Fruit fly (Drosophila melanogaster): ENCODE data around the gene CG2126.
A peak's percentile ranks its signal among the peaks of the same experiment; 100 is the strongest.

The CG2126 gene

DNA sequence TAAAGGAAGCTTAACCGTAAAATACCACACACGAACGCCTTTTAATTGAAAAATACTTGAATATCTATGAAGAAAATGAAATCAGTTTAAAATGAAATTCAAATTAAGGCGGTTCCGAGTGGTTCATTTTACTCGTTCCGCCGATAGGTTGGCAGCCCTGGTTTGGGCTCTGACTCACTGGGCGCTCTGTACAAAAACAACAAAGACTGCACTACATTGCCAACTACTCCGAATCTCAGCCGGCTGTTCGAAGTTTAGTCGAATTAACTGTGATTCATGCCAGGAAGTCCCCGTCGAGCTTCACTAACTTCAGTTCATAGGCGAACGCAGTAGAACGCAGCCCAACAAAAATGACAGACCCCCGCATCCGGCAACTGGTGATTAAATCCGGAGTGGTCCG, 33.2 kb downstream of the CG2126 start, which contains the start of gene Tbca (continued):
- TF ChIP-seq CG12104 (GFP tag; optimal IDR thresholded peaks at IDR 0.05): no peak
- no peak for TF ChIP-seq tup (GFP tag; optimal IDR thresholded peaks at IDR 0.05)
- no peak for TF ChIP-seq CG15269 (tag; optimal IDR thresholded peaks at IDR 0.05)
- TF ChIP-seq Bteb2 (GFP tag; optimal IDR thresholded peaks at IDR 0.05): no peak
- TF ChIP-seq Fer2 (tag; optimal IDR thresholded peaks at IDR 0.05): no peak
- TF ChIP-seq lmd (GFP tag; IDR thresholded peaks at IDR 0.05): no peak
- peak; percentile 84 for TF ChIP-seq CG7928 (GFP tag; optimal IDR thresholded peaks at IDR 0.05)
- TF ChIP-seq CG1647 (GFP tag; optimal IDR thresholded peaks at IDR 0.05): no peak
- TF ChIP-seq al (GFP tag; IDR thresholded peaks at IDR 0.05): no peak
- peak; percentile 34 for TF ChIP-seq trem (tag; optimal IDR thresholded peaks at IDR 0.05)
- no peak for TF ChIP-seq ara (GFP tag; IDR thresholded peaks at IDR 0.05)
- no peak for TF ChIP-seq CG13894 (tag; optimal IDR thresholded peaks at IDR 0.05)
- TF ChIP-seq Hand (GFP tag; optimal IDR thresholded peaks at IDR 0.05): no peak
- TF ChIP-seq CG1024 (GFP tag; IDR thresholded peaks at IDR 0.05): no peak
- no peak for TF ChIP-seq peb (GFP tag; IDR thresholded peaks at IDR 0.05)
- TF ChIP-seq btn (GFP tag; optimal IDR thresholded peaks at IDR 0.05): no peak
- no peak for TF ChIP-seq CG9876 (GFP tag; optimal IDR thresholded peaks at IDR 0.05)
- TF ChIP-seq CG16813 (GFP tag; IDR thresholded peaks at IDR 0.05; ENCODE audit: partially characterized antibody): peak; percentile 53; the same call in 2 of the 3 replicates
- no peak for TF ChIP-seq CG8765 (GFP tag; IDR thresholded peaks at IDR 0.05)
- no peak for TF ChIP-seq CG1792 (GFP tag; optimal IDR thresholded peaks at IDR 0.05)
- TF ChIP-seq exex (tag; optimal IDR thresholded peaks at IDR 0.05): no peak
- no peak for TF ChIP-seq CG1233 (GFP tag; optimal IDR thresholded peaks at IDR 0.05)
- no peak for TF ChIP-seq CG18262 (tag; optimal IDR thresholded peaks at IDR 0.05)
- TF ChIP-seq nom (GFP tag; optimal IDR thresholded peaks at IDR 0.05): peak; percentile 3
- no peak for TF ChIP-seq ac (GFP tag; optimal IDR thresholded peaks at IDR 0.05)
- peak; percentile 37 for TF ChIP-seq gfzf (GFP tag; optimal IDR thresholded peaks at IDR 0.05)
- TF ChIP-seq bowl (GFP tag; IDR thresholded peaks at IDR 0.05): no peak
- TF ChIP-seq CG15696 (tag; optimal IDR thresholded peaks at IDR 0.05): no peak
- TF ChIP-seq CG3995 (GFP tag; optimal IDR thresholded peaks at IDR 0.05): peak; percentile 30
- no peak for TF ChIP-seq Sox100B (GFP tag; optimal IDR thresholded peaks at IDR 0.05)
- TF ChIP-seq Hey (tag; optimal IDR thresholded peaks at IDR 0.05): no peak
- no peak for TF ChIP-seq CrebB (tag; optimal IDR thresholded peaks at IDR 0.05)
- no peak for TF ChIP-seq CkIIα-i1 (GFP tag; IDR thresholded peaks at IDR 0.05)
- no peak for TF ChIP-seq CG30431 (GFP tag; optimal IDR thresholded peaks at IDR 0.05)
- no peak for TF ChIP-seq sim (GFP tag; IDR thresholded peaks at IDR 0.05)
- no peak for TF ChIP-seq tio (GFP tag; optimal IDR thresholded peaks at IDR 0.05)
- TF ChIP-seq bbx (GFP tag; IDR thresholded peaks at IDR 0.05; ENCODE audit: partially characterized antibody): peak; percentile 69
- no peak for TF ChIP-seq CG11695 (GFP tag; IDR thresholded peaks at IDR 0.05)
- no peak for TF ChIP-seq H2.0 (GFP tag; IDR thresholded peaks at IDR 0.05)
- TF ChIP-seq CG1529 (GFP tag; optimal IDR thresholded peaks at IDR 0.05): no peak
- TF ChIP-seq ham (GFP tag; IDR thresholded peaks at IDR 0.05): no peak
- no peak for TF ChIP-seq Fer3 (tag; optimal IDR thresholded peaks at IDR 0.05)
- peak; percentile 98 for TF ChIP-seq Dp (GFP tag; optimal IDR thresholded peaks at IDR 0.05)
- no peak for TF ChIP-seq Lpt (GFP tag; optimal IDR thresholded peaks at IDR 0.05)
- TF ChIP-seq Tbp (GFP tag; optimal IDR thresholded peaks at IDR 0.05): no peak
- no peak for TF ChIP-seq grn (GFP tag; optimal IDR thresholded peaks at IDR 0.05)
- TF ChIP-seq CG8478 (optimal IDR thresholded peaks at IDR 0.05): no peak
- TF ChIP-seq Deaf1 (tag; optimal IDR thresholded peaks at IDR 0.05): no peak
- peak; percentile 70; the same call in 1 of the 2 replicates for TF ChIP-seq CG32772 (GFP tag; IDR thresholded peaks at IDR 0.05)
- no peak for TF ChIP-seq CG2889 (GFP tag; IDR thresholded peaks at IDR 0.05)
- TF ChIP-seq Poxn (GFP tag; IDR thresholded peaks at IDR 0.05): no peak
- no peak for TF ChIP-seq Abd-B (GFP tag; optimal IDR thresholded peaks at IDR 0.05)
- peak; percentile 11 for TF ChIP-seq stwl (tag; optimal IDR thresholded peaks at IDR 0.05)

All from whole organism, embryonic.